Worm (Caenorhabditis elegans): ENCODE results near the gene str-231.

Gene str-231

DNA sequence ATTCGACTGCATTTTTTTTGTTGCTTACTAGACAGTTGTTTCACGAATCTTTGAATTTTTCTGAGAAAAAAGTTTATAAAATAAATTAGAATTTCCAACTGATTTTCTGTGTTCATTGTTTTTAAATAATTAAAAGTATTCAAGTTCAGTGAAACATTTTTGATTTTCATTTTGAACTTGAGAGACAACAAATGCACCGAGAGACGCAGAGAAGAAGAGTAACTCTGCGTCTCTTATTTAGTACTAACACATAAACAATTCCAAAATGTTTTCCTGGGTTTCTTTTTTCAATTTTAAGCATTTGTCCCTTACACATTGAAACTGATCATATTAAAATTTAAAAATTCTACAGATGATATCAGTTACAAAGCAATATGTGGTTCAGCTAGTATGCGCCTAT lies 47.9 kb downstream of the str-231 start:
- TF ChIP-seq him-1 (tag; optimal IDR thresholded peaks at IDR 0.05) = no peak
- TF ChIP-seq dao-5 (tag; optimal IDR thresholded peaks at IDR 0.05) = no peak
- TF ChIP-seq W03F9.2 (tag; optimal IDR thresholded peaks at IDR 0.05) = no peak

DNA sequence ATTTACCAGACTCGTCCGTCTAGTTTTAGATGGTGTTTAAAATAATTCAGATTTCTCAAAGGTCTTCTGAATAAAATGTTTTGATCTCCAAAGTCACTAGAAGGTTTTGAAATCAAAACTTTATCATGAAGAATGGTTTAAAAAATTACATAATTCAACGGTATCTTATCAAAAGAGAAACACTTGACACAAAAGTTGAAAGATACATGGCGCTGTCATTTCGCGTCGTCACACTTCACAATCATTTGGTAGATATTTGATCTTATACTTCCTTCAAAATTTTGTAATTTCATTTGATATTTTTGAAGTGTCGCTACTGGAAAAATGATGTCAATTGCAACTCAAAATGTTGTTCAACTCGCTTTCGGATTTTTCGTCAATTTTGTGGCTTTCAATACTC lies 50.3 kb downstream of the str-231 start, which contains the start of gene F36G9.3:
Gene F36G9.3 (plus strand): TSS at position 301 of the 400 bp plus-strand sequence.
- TF ChIP-seq W03F9.2 (tag; optimal IDR thresholded peaks at IDR 0.05) (no peak), dao-5 (tag; optimal IDR thresholded peaks at IDR 0.05) (no peak), him-1 (tag; optimal IDR thresholded peaks at IDR 0.05) (no peak)
